Fruit fly (Drosophila melanogaster) Kc167 (cell line): Measurements from ENCODE around the gene Tk.

Experiments used
- Myc ChIP-seq: fragments of >200 bp; optimal IDR thresholded peaks from 2 replicates; lab custom pipeline; 2017; ENCODE audit warnings: missing external identifiers
- Sin3A ChIP-seq: fragments of >200 bp; optimal IDR thresholded peaks from 2 replicates; lab custom pipeline; 2018; ENCODE audit warnings: missing external identifiers
- h ChIP-seq: fragments of >200 bp; optimal IDR thresholded peaks from 3 replicates; lab custom pipeline; 2018; ENCODE audit warnings: missing external identifiers
- insv ChIP-seq: fragments of >200 bp; optimal IDR thresholded peaks from 3 replicates; lab custom pipeline; 2018; ENCODE audit warnings: missing external identifiers
- psq ChIP-seq: fragments of >200 bp; optimal IDR thresholded peaks from 2 replicates; lab custom pipeline; 2017; ENCODE audit warnings: missing external identifiers
- ttk ChIP-seq: sonication (Bioruptor generic); optimal IDR thresholded peaks from 2 replicates; lab custom pipeline; 2017; ENCODE audit warnings: missing external identifiers

Tk gene

dm6 chr3R:11949387-11950029 is 55.8 kb downstream of the Tk start, which contains the start of gene CG31211:
Gene CG31211 (plus strand): TSS chr3R:11949680.
- TF ChIP-seq h (lab: Kevin White, UChicago), result no peak
- TF ChIP-seq Myc, result no peak
- no peak for TF ChIP-seq psq (lab: Kevin White, UChicago)
- no peak for TF ChIP-seq ttk (lab: Kevin White, UChicago)
- TF ChIP-seq insv, result no peak

DNA sequence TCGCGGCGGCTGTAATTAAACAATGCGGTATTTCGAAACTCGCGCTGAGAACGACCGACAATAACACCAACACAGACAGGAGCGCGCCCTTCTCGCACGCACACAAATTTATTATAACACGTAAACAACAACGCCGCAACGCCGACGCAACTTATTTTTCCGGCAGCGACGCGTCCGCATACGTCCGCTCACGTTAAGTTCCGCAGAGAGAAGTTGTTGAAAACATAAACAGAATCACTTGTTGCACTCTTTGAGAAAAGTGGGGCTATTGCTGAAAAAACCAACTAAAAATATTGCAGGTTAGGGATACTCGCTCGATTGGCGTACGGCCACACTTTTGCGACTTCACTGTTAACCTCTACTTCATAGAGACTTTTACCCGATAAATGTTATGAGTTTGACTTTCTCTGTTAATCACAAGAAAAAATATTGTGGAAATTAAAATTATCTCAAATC is 56.3 kb downstream of the Tk start, which contains the start of gene Cad87A:
TSS of gene Cad87A (minus strand) at position 227 of the 456 bp plus-strand sequence.
- TF ChIP-seq insv (no peak), Sin3A (lab: Kevin White, UChicago) (no peak)

dm6 chr3R:11947959-11948358 is 57.3 kb downstream of the Tk start:
- no peak for TF ChIP-seq insv
- TF ChIP-seq h (lab: Kevin White, UChicago), result no peak
- TF ChIP-seq Sin3A (lab: Kevin White, UChicago), result no peak

dm6 chr3R:11947079-11947869 is 58.0 kb downstream of the Tk start:
- TF ChIP-seq insv (no peak), Myc (no peak), psq (lab: Kevin White, UChicago) (no peak), Sin3A (lab: Kevin White, UChicago) (no peak), h (lab: Kevin White, UChicago) (no peak), ttk (lab: Kevin White, UChicago) (no peak)

dm6 chr3R:11945450-11946317 is 59.6 kb downstream of the Tk start:
- TF ChIP-seq Sin3A (lab: Kevin White, UChicago) (no peak), ttk (lab: Kevin White, UChicago) (no peak), insv (no peak), h (lab: Kevin White, UChicago) (no peak), Myc (no peak), psq (lab: Kevin White, UChicago) (no peak)
